Worm (Caenorhabditis elegans): ENCODE data around the gene W06E11.1.

DNA sequence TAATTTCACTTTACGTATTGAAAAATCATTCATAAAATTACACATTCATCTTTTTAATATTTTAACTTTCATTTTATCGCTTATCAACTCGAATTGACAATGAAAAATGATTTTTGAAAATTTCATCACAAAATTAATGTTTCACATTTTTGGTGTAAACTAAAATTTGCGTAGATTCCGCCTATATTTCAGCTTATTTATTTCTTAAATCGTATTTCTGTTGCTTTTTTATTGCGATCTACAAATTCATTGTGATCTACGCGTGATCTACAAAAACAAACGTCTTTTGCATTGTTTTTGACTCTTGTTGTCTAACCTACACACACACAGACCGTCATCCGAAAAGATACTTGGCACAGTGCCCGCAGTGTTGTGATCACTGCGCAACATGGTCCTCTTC is 46.2 kb downstream of the W06E11.1 start:
- TF ChIP-seq lin-35 (GFP tag; optimal IDR thresholded peaks at IDR 0.05) (no peak), chd-7 (tag; optimal IDR thresholded peaks at IDR 0.05) (no peak), ztf-28 (GFP tag; IDR thresholded peaks at IDR 0.05) (no peak), sptf-2 (GFP tag; optimal IDR thresholded peaks at IDR 0.05) (no peak), sea-2 (GFP tag; IDR thresholded peaks at IDR 0.05) (no peak)

Measured in whole organism, young adult.